Fruit fly (Drosophila melanogaster): Measurements from ENCODE around the gene Ptth.
A peak's percentile ranks its signal among the peaks of the same experiment; 100 is the strongest.

Ptth gene

DNA sequence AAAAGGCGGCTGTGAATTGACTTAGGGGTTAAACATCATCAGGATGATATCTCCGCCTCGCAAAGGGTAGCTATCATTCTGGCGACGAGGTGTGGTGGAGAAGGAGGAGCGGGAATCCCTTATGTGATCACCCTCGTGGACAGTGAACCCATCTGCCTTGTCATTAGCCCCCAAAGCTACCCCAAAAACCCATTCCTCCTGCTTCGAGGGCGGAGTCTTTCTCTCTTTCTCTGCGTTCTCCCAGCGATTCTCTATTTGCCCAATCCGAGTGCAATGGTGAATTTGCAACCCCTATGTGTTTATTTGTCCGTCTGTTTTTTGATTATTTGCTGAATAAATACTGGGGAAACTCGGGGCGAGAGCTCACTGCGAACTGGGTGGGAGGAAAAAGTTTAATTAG, 8.6 kb upstream of the Ptth start:
- TF ChIP-seq CG6276 (GFP tag; optimal IDR thresholded peaks at IDR 0.05) (no peak), cyc (GFP tag; optimal IDR thresholded peaks at IDR 0.05) (no peak), CG6163 (GFP tag; IDR thresholded peaks at IDR 0.05) (no peak), CG3032 (tag; optimal IDR thresholded peaks at IDR 0.05) (no peak), Blimp-1 (GFP tag; optimal IDR thresholded peaks at IDR 0.05) (no peak), Ets21C (GFP tag; optimal IDR thresholded peaks at IDR 0.05) (no peak), CG11762 (GFP tag; optimal IDR thresholded peaks at IDR 0.05; ENCODE audit: insufficient read depth) (no peak), CG32006 (GFP tag; optimal IDR thresholded peaks at IDR 0.05) (no peak), spab (GFP tag; optimal IDR thresholded peaks at IDR 0.05) (no peak), CG10669 (GFP tag; optimal IDR thresholded peaks at IDR 0.05) (no peak), Sox15 (GFP tag; optimal IDR thresholded peaks at IDR 0.05) (no peak)

DNA sequence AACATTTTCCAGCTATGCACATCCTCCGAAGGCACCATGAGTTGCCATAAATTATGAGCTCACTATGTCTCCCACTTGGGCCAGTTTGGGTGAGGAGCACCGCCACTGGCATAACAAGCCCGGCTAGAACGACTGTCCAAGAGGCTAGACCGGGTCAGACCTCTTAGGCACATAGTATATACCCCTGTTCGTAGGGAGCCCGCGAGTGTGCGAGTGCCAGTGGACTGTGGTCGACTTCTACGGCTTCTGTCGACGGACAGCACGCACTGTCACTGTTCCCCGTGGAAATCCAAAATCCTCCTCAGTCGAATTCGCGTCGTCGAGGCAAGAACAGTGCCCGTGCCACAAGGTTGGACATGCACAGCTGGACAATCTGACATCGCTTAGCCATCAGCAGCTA, 490 bp upstream of the Ptth start, which contains the start of gene Pph13:
Pph13 (plus strand) TSS at position 301 of the 400 bp plus-strand sequence.
- TF ChIP-seq CG7368 (GFP tag; optimal IDR thresholded peaks at IDR 0.05) (no peak), CG6854 (GFP tag; optimal IDR thresholded peaks at IDR 0.05) (no peak), CG31627 (GFP tag; optimal IDR thresholded peaks at IDR 0.05) (no peak), CG16779 (tag; optimal IDR thresholded peaks at IDR 0.05) (no peak), dsx (GFP tag; optimal IDR thresholded peaks at IDR 0.05; ENCODE audit: poor library complexity, severe bottlenecking) (no peak), CG10669 (GFP tag; optimal IDR thresholded peaks at IDR 0.05) (no peak), CG11902 (GFP tag; optimal IDR thresholded peaks at IDR 0.05) (no peak), Blimp-1 (GFP tag; optimal IDR thresholded peaks at IDR 0.05) (no peak), Lpt (GFP tag; optimal IDR thresholded peaks at IDR 0.05) (no peak), CG11294 (GFP tag; IDR thresholded peaks at IDR 0.05) (no peak), CG9139 (GFP tag; optimal IDR thresholded peaks at IDR 0.05) (no peak), CG8632 (GFP tag; optimal IDR thresholded peaks at IDR 0.05) (no peak), CG11762 (GFP tag; optimal IDR thresholded peaks at IDR 0.05; ENCODE audit: insufficient read depth) (no peak)

DNA sequence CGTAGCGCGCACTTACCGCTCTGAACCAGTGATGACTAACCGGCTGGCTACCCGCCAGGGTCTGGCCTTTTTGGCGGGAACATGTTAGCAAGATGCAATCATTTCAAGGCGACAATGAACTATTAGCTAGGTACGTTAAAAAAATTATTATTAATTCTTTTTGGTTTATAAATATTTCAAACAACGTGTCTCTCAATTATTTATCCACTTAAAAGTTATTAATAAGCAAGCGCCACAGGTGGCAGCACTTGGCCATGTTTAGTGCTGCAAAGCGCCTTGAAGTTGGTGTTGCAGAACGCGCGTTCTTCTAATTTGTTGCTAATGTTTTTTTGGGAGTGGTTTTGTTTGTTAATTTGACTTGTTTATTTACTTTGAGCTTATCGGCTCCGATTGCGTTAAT, 2.5 kb downstream of the Ptth start, which contains the start of the genes Ipk2 and cold:
Ipk2 (minus strand) TSS at position 39 of the 400 bp plus-strand sequence.
cold (plus strand) TSS at position 66 of the 400 bp plus-strand sequence.
- TF ChIP-seq CG4318 (GFP tag; optimal IDR thresholded peaks at IDR 0.05) (no peak), Sox102F (GFP tag; optimal IDR thresholded peaks at IDR 0.05) (no peak), CG11762 (GFP tag; optimal IDR thresholded peaks at IDR 0.05; ENCODE audit: insufficient read depth) (peak; percentile 57), CG11294 (GFP tag; IDR thresholded peaks at IDR 0.05) (0 out of 2 replicates have a peak, but pooled peaks have one; percentile 45), CG31627 (GFP tag; optimal IDR thresholded peaks at IDR 0.05) (peak; percentile 87), fkh (GFP tag; optimal IDR thresholded peaks at IDR 0.05) (peak; percentile 96), Smox (GFP tag; optimal IDR thresholded peaks at IDR 0.05) (no peak), ss (GFP tag; optimal IDR thresholded peaks at IDR 0.05) (no peak), eg (GFP tag; IDR thresholded peaks at IDR 0.05) (peak; percentile 61; the same call in 2 of the 3 replicates), CG6808 (GFP tag; optimal IDR thresholded peaks at IDR 0.05) (no peak), CG3032 (tag; optimal IDR thresholded peaks at IDR 0.05) (peak; percentile 80), achi (GFP tag; optimal IDR thresholded peaks at IDR 0.05) (peak; percentile 81), esn (GFP tag; optimal IDR thresholded peaks at IDR 0.05) (peak; percentile 84), vri (GFP tag; optimal IDR thresholded peaks at IDR 0.05) (no peak), CG34406 (GFP tag; optimal IDR thresholded peaks at IDR 0.05) (peak; percentile 42), CG7368 (GFP tag; optimal IDR thresholded peaks at IDR 0.05) (no peak), Hr39 (GFP tag; optimal IDR thresholded peaks at IDR 0.05) (peak; percentile 82), CG6163 (GFP tag; IDR thresholded peaks at IDR 0.05) (peak; percentile 65; the same call in 2 of the 3 replicates), Hr4 (GFP tag; optimal IDR thresholded peaks at IDR 0.05) (no peak), Ets96B (tag; optimal IDR thresholded peaks at IDR 0.05) (peak; percentile 63), CG32006 (GFP tag; optimal IDR thresholded peaks at IDR 0.05) (no peak), acj6 (GFP tag; optimal IDR thresholded peaks at IDR 0.05) (no peak), Eip93F (GFP tag; optimal IDR thresholded peaks at IDR 0.05) (peak; percentile 45), CG3919 (GFP tag; optimal IDR thresholded peaks at IDR 0.05) (peak; percentile 83), fd59A (GFP tag; optimal IDR thresholded peaks at IDR 0.05) (peak; percentile 62), CG10669 (GFP tag; optimal IDR thresholded peaks at IDR 0.05) (no peak), Gug (GFP tag; IDR thresholded peaks at IDR 0.05) (peak; percentile 60; the same call in 1 of the 2 replicates), Ets21C (GFP tag; optimal IDR thresholded peaks at IDR 0.05) (no peak), lz (GFP tag; optimal IDR thresholded peaks at IDR 0.05) (peak; percentile 87), Lpt (GFP tag; optimal IDR thresholded peaks at IDR 0.05) (peak; percentile 65), pdm3 (GFP tag; optimal IDR thresholded peaks at IDR 0.05) (no peak), CG11902 (GFP tag; optimal IDR thresholded peaks at IDR 0.05) (no peak), cyc (GFP tag; optimal IDR thresholded peaks at IDR 0.05) (peak; percentile 83), CG8632 (GFP tag; optimal IDR thresholded peaks at IDR 0.05) (no peak), Blimp-1 (GFP tag; optimal IDR thresholded peaks at IDR 0.05) (peak; percentile 47), CG8319 (GFP tag; optimal IDR thresholded peaks at IDR 0.05) (no peak), CG6792 (GFP tag; optimal IDR thresholded peaks at IDR 0.05) (peak; percentile 66), dac (GFP tag; optimal IDR thresholded peaks at IDR 0.05) (no peak)
